Worm (Caenorhabditis elegans): Measurements from ENCODE around the gene rpl-39.

rpl-39 gene

ce11 chrV:7776029-7776628, at the start of gene rpl-39, which contains the start of gene rps-30:
Gene rpl-39, minus strand, starts transcription at chrV:7776079.
Gene rps-30, plus strand, starts transcription at chrV:7776578.
- TF ChIP-seq him-1 (tag; optimal IDR thresholded peaks at IDR 0.05) (no peak), dao-5 (tag; optimal IDR thresholded peaks at IDR 0.05) (no peak), W03F9.2 (tag; optimal IDR thresholded peaks at IDR 0.05) (peak; percentile 78)

DNA sequence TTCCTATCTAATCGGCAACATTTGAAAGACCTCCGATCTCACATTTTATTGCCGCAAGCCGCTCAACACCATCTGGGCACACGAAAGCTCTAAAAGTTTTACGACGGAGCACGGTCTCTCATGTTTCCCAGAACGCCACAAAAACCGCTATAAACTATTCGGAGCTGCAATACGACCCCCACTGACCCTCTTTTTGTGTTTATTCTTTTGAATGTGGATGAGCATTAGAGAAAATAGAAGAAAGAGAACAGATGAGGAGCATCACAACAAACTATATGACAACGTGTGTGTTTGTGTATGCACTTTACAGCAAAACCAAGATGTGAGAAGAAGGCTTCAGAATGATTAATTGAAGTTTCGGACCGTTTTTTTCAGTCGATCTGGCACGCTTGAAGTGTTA, 48.3 kb upstream of the rpl-39 start:
- TF ChIP-seq him-1 (tag; optimal IDR thresholded peaks at IDR 0.05), result no peak
- TF ChIP-seq dao-5 (tag; optimal IDR thresholded peaks at IDR 0.05), result no peak
- TF ChIP-seq W03F9.2 (tag; optimal IDR thresholded peaks at IDR 0.05), result no peak

DNA sequence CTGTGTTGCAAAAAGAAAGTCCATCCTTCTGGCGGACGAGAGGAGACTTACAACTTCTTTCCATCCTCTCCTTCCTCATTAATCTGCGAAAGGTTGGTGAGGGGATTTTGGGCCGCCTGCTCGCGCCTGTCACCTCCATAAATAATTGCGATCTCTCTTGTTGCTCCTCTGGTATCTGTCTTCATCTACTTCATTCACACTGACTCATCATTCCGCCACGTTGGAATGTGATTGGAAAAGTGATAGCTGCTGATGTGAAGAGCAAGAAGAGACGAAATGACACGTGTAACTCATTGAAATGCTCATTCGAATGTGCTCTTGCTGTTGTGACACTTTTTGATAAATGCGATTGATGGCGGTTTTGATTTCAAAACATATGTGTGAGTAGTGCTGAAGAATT, 46.8 kb upstream of the rpl-39 start:
- TF ChIP-seq him-1 (tag; optimal IDR thresholded peaks at IDR 0.05) (no peak), dao-5 (tag; optimal IDR thresholded peaks at IDR 0.05) (no peak), W03F9.2 (tag; optimal IDR thresholded peaks at IDR 0.05) (no peak)

DNA sequence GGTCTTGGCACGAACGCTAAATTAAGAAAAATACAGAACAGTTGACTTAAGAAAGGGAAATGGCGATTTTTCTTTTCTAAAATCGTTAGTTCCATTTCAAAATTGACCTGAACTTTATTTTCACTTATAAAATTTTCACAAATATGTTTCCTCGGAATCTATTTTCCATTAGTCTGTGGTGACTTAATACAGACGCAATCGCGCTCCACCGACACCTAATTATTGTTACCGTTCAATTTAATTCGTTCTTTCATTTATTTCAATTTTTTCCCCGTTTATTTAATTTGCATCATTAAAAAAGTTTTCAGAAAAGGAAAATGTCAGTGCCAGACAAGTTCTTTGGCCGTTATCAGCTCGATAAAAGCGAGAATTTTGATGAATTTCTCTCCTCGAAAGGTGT, 44.4 kb upstream of the rpl-39 start, which contains the start of gene lbp-4:
Gene lbp-4 (plus strand): TSS at position 309 of the 400 bp plus-strand sequence.
- peak; percentile 6 for TF ChIP-seq W03F9.2 (tag; optimal IDR thresholded peaks at IDR 0.05)
- no peak for TF ChIP-seq him-1 (tag; optimal IDR thresholded peaks at IDR 0.05)
- no peak for TF ChIP-seq dao-5 (tag; optimal IDR thresholded peaks at IDR 0.05)

- TF ChIP-seq him-1 (tag; optimal IDR thresholded peaks at IDR 0.05) (no peak), W03F9.2 (tag; optimal IDR thresholded peaks at IDR 0.05) (no peak), dao-5 (tag; optimal IDR thresholded peaks at IDR 0.05) (no peak)
Observed at ce11 chrV:7819585-7819984, 43.7 kb upstream of the rpl-39 start.

DNA sequence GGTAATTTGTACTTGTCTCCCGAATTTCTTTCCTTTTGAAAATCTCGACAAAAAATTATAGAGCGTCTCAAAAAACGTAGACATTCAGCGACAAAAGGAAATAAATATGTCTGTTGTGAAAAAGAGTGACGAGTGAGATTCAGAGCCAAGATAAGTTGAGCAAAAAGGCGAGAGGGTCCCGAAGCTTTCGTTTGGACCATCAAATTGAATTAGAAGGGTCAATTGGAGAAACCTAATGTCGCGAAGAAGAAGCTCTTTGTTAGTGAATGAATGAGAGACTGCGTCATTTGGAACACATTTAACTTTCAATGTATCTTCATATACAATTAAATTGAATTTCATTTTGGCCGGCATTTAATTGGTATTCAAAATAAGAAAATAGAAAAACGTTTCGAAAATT, 40.6 kb upstream of the rpl-39 start:
- no peak for TF ChIP-seq W03F9.2 (tag; optimal IDR thresholded peaks at IDR 0.05)
- no peak for TF ChIP-seq dao-5 (tag; optimal IDR thresholded peaks at IDR 0.05)
- no peak for TF ChIP-seq him-1 (tag; optimal IDR thresholded peaks at IDR 0.05)

DNA sequence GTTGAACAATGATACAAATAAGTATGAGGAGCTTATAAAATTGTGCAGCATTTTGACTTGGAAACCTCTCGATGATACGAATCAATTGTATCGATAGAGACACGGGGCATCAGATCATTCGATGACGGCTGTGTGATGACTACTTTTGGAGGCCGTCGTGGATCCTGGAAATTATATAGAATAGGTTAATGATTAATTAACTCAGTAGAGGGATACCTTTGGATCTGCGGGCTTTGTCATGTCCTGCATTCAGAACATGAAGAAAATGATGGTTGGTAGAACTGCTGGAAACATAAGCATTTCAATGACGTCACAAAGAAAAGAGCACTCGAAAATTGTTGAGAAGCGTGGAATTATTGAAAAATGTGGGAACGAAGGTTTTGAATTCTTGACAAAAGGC, 38.7 kb upstream of the rpl-39 start, which contains the start of gene ZK742.6:
Gene ZK742.6 (minus strand): TSS at position 342 of the 400 bp plus-strand sequence.
- TF ChIP-seq him-1 (tag; optimal IDR thresholded peaks at IDR 0.05), result no peak
- no peak for TF ChIP-seq dao-5 (tag; optimal IDR thresholded peaks at IDR 0.05)
- no peak for TF ChIP-seq W03F9.2 (tag; optimal IDR thresholded peaks at IDR 0.05)

- TF ChIP-seq dao-5 (tag; optimal IDR thresholded peaks at IDR 0.05) (no peak), W03F9.2 (tag; optimal IDR thresholded peaks at IDR 0.05) (no peak), him-1 (tag; optimal IDR thresholded peaks at IDR 0.05) (no peak)
Observed at ce11 chrV:7811758-7812157, 35.9 kb upstream of the rpl-39 start, which contains the start of gene ZK742.4. Gene ZK742.4, minus strand, starts transcription at chrV:7811792.

- TF ChIP-seq him-1 (tag; optimal IDR thresholded peaks at IDR 0.05) (no peak), dao-5 (tag; optimal IDR thresholded peaks at IDR 0.05) (no peak), W03F9.2 (tag; optimal IDR thresholded peaks at IDR 0.05) (no peak)
Observed at ce11 chrV:7810591-7810990, 34.7 kb upstream of the rpl-39 start.

- TF ChIP-seq W03F9.2 (tag; optimal IDR thresholded peaks at IDR 0.05) (no peak), him-1 (tag; optimal IDR thresholded peaks at IDR 0.05) (no peak)
Observed at ce11 chrV:7809320-7810256, 33.7 kb upstream of the rpl-39 start, which contains the start of gene ZK742.3. Gene ZK742.3, minus strand, starts transcription at chrV:7809912.

DNA sequence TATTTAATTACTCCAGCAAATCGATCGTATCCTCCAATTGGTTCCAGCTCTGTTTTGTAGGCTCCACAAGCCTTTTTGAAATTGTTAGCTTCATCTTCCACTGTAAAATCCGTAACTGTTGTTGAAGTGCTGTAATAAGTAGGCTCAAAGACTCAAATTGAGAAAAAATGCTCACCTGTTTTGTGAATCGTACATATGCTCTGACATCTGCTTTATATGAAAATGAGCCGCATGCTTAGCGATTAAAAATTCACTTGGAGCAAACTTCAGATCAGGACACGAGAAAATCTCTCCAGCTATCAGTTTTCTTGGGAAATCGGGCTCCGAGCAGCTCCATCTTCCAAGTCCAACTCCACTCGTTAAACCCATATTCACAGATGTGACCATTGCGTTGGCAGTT, 32.6 kb upstream of the rpl-39 start:
- no peak for TF ChIP-seq him-1 (tag; optimal IDR thresholded peaks at IDR 0.05)

DNA sequence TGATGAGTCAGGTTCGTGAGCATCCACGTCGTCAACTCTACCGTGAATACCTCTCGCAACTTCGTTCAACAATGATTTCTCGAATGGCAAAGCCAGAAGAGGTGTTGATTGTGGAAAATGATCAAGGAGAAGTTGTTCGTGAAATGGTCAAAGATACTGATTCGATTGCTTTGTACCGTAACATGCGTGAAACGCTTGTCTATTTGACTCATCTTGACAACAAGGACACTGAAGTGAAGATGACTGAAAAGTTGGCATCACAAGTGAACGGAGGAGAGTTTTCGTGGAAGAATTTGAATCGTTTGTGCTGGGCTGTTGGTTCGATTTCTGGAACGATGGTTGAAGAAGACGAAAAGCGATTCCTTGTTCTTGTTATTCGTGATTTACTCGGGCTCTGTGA, 30.8 kb upstream of the rpl-39 start:
- TF ChIP-seq him-1 (tag; optimal IDR thresholded peaks at IDR 0.05) (no peak), dao-5 (tag; optimal IDR thresholded peaks at IDR 0.05) (no peak), W03F9.2 (tag; optimal IDR thresholded peaks at IDR 0.05) (no peak)

ce11 chrV:7804801-7805163, 28.9 kb upstream of the rpl-39 start, which contains the start of gene xpo-1:
Gene xpo-1, plus strand, starts transcription at chrV:7805064.
- TF ChIP-seq W03F9.2 (tag; optimal IDR thresholded peaks at IDR 0.05), result no peak
- TF ChIP-seq dao-5 (tag; optimal IDR thresholded peaks at IDR 0.05), result no peak
- no peak for TF ChIP-seq him-1 (tag; optimal IDR thresholded peaks at IDR 0.05)

All from whole organism, L4/young adult.